Fruit fly (Drosophila melanogaster) whole organism, pupa: ENCODE measurements around the gene CG5391.

Experiments used
- CG12605 ChIP-seq: fragments of 200-800 bp; sonication (Bioruptor generic); IDR thresholded peaks from 2 replicates; pipeline ENCODE4 v1.3.6; 2022; ENCODE audit warnings: missing biosample characterization, missing genetic modification characterization
- CG4496 ChIP-seq: fragments of 200-800 bp; sonication (Bioruptor generic); IDR thresholded peaks from 3 replicates; pipeline ENCODE4 v1.3.6; 2022; ENCODE audit warnings: missing biosample characterization, missing genetic modification characterization
- CG8159 ChIP-seq: fragments of 200-800 bp; sonication (Bioruptor generic); optimal IDR thresholded peaks from 3 replicates; lab custom pipeline; 2018; ENCODE audit warnings: missing biosample characterization, mild to moderate bottlenecking, missing genetic modification characterization, moderate library complexity
- Ets98B ChIP-seq: fragments of 200-800 bp; sonication (Bioruptor generic); IDR thresholded peaks from 2 replicates; pipeline ENCODE4 v1.3.6; 2022; ENCODE audit warnings: missing biosample characterization, missing genetic modification characterization
- Pif1A ChIP-seq: fragments of 200-800 bp; sonication (Bioruptor generic); optimal IDR thresholded peaks from 3 replicates; lab custom pipeline; 2016; ENCODE audit warnings: missing biosample characterization, missing genetic modification characterization
- Pif1B ChIP-seq: fragments of 200-800 bp; sonication (Bioruptor generic); optimal IDR thresholded peaks from 3 replicates; lab custom pipeline; 2016; ENCODE audit warnings: missing biosample characterization, missing genetic modification characterization
- gl ChIP-seq: fragments of 200-800 bp; sonication (Bioruptor generic); optimal IDR thresholded peaks from 2 replicates; lab custom pipeline; 2018; ENCODE audit warnings: missing biosample characterization, mild to moderate bottlenecking, missing genetic modification characterization
- rn ChIP-seq: fragments of 200-800 bp; sonication (Bioruptor generic); IDR thresholded peaks from 2 replicates; pipeline ENCODE4 v1.3.6; 2022; ENCODE audit warnings: missing biosample characterization, missing genetic modification characterization

DNA sequence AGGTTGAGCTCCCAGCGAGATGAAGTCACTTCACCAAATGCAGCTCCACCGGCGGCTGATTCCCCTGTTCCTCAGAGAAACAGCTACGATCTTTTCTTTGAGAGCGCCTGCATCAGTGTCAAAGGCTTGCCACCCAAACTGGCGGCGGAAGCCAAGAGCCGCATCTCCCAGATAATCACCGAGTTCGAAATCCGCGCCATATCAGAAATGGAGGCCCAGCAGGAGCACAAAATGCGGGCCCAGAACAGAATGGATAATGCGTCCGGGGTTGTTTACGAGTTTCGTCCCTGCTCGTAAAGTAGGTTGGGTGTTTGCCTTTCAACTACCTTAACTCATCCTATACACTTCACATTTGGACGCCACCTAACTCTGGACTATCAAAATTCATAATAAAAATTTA is 47.8 kb upstream of the CG5391 start, which contains the start of gene Gpdh3:
- no peak for TF ChIP-seq Ets98B
- TF ChIP-seq CG8159 (tag; lab: Kevin White, UChicago): no peak
- TF ChIP-seq CG4496: no peak
- no peak for TF ChIP-seq rn (GFP tag; lab: Robert Waterston, UW)
- TF ChIP-seq CG12605 (GFP tag; lab: Robert Waterston, UW): no peak
- TF ChIP-seq Pif1B (GFP tag; lab: Kevin White, UChicago): no peak
- TF ChIP-seq Pif1A: no peak
- TF ChIP-seq gl (tag; lab: Kevin White, UChicago): no peak
